Worm (Caenorhabditis elegans): ENCODE measurements around the gene fbxb-51.

The fbxb-51 gene

ce11 chrII:1600661-1601060 is 50.1 kb downstream of the fbxb-51 start, which contains the start of gene bath-26:
TSS of gene bath-26 (minus strand) at chrII:1600761.
- no peak for TF ChIP-seq F33H1.4 (GFP tag; IDR thresholded peaks at IDR 0.05)
- TF ChIP-seq chd-7 (tag; optimal IDR thresholded peaks at IDR 0.05), result no peak
- TF ChIP-seq madf-3 (GFP tag; IDR thresholded peaks at IDR 0.05), result no peak
- no peak for TF ChIP-seq zim-3 (tag; optimal IDR thresholded peaks at IDR 0.05)
- TF ChIP-seq aptf-2 (GFP tag; conservative IDR thresholded peaks at IDR 0.05), result no peak
- TF ChIP-seq nfya-2 (GFP tag; IDR thresholded peaks at IDR 0.05), result no peak
- TF ChIP-seq mxl-1 (tag; optimal IDR thresholded peaks at IDR 0.05), result no peak
